Worm (Caenorhabditis elegans) whole organism, L4/young adult: ENCODE data around the gene F11E6.9.

Source experiments
- W03F9.2 ChIP-seq: fragments of 150-350 bp; optimal IDR thresholded peaks from 2 replicates; lab custom pipeline; 2014; ENCODE audit warnings: missing biosample characterization, missing genetic modification characterization
- dao-5 ChIP-seq: sonication (generic microtip); optimal IDR thresholded peaks from 2 replicates; lab custom pipeline; 2016; ENCODE audit warnings: missing genotype, missing genetic modification characterization, moderate library complexity, missing compliant biosample characterization
- him-1 ChIP-seq: sonication (generic microtip); optimal IDR thresholded peaks from 2 replicates; lab custom pipeline; 2016; ENCODE audit warnings: missing genotype, missing genetic modification reagents, missing genetic modification characterization, missing compliant biosample characterization

ce11 chrIV:17450443-17450842 is 24.7 kb downstream of the F11E6.9 start, which contains the start of gene F11E6.8:
- TF ChIP-seq him-1 (tag; lab: Kevin White, UChicago) (no peak), dao-5 (tag; lab: Kevin White, UChicago) (no peak), W03F9.2 (no peak)
